Fruit fly (Drosophila melanogaster): ENCODE data around the gene S1P.

The S1P gene

dm6 chr3L:21645878-21646277 lies 28.7 kb upstream of the S1P start:
- TF ChIP-seq CG33017 (tag; optimal IDR thresholded peaks at IDR 0.05) (no peak), tj (GFP tag; optimal IDR thresholded peaks at IDR 0.05) (no peak), CG5204 (GFP tag; optimal IDR thresholded peaks at IDR 0.05) (no peak), kay (GFP tag; ENCODE audit: borderline replicate concordance) (no peak), Hr96 (GFP tag; optimal IDR thresholded peaks at IDR 0.05) (no peak), cic (GFP tag; optimal IDR thresholded peaks at IDR 0.05) (no peak), CG11617 (GFP tag; optimal IDR thresholded peaks at IDR 0.05) (no peak), Clk (GFP tag; optimal IDR thresholded peaks at IDR 0.05) (no peak)

- no peak for TF ChIP-seq CG12768 (GFP tag; optimal IDR thresholded peaks at IDR 0.05)
- TF ChIP-seq Hr96 (GFP tag; optimal IDR thresholded peaks at IDR 0.05) = no peak
- TF ChIP-seq Crg-1 (GFP tag; optimal IDR thresholded peaks at IDR 0.05) = no peak
- TF ChIP-seq CG11617 (GFP tag; optimal IDR thresholded peaks at IDR 0.05) = no peak
- no peak for TF ChIP-seq bab1 (GFP tag; optimal IDR thresholded peaks at IDR 0.05)
- TF ChIP-seq CG14711 (tag; optimal IDR thresholded peaks at IDR 0.05) = no peak
- no peak for TF ChIP-seq CG33017 (tag; optimal IDR thresholded peaks at IDR 0.05)
- TF ChIP-seq CG7045 (GFP tag; optimal IDR thresholded peaks at IDR 0.05) = no peak
- no peak for TF ChIP-seq Clk (GFP tag; optimal IDR thresholded peaks at IDR 0.05)
- no peak for TF ChIP-seq ovo (GFP tag; optimal IDR thresholded peaks at IDR 0.05)
- no peak for TF ChIP-seq cnc (optimal IDR thresholded peaks at IDR 0.05)
- TF ChIP-seq CG1620 (GFP tag; optimal IDR thresholded peaks at IDR 0.05) = no peak
- no peak for TF ChIP-seq CG7101 (tag; optimal IDR thresholded peaks at IDR 0.05)
- no peak for TF ChIP-seq tj (GFP tag; optimal IDR thresholded peaks at IDR 0.05)
- TF ChIP-seq Mnt (GFP tag; optimal IDR thresholded peaks at IDR 0.05) = no peak
- TF ChIP-seq cic (GFP tag; optimal IDR thresholded peaks at IDR 0.05) = no peak
- no peak for TF ChIP-seq toe (GFP tag; optimal IDR thresholded peaks at IDR 0.05)
- TF ChIP-seq CG5204 (GFP tag; optimal IDR thresholded peaks at IDR 0.05) = no peak
These were observed 27.4 kb upstream of the S1P start, which contains the start of gene CG43980 for dm6 chr3L:21644607-21645006. Gene CG43980, plus strand, starts transcription at chr3L:21644958.

- no peak for TF ChIP-seq CG7045 (GFP tag; optimal IDR thresholded peaks at IDR 0.05)
- no peak for TF ChIP-seq CG1620 (GFP tag; optimal IDR thresholded peaks at IDR 0.05)
- no peak for TF ChIP-seq cic (GFP tag; optimal IDR thresholded peaks at IDR 0.05)
- TF ChIP-seq CG14711 (tag; optimal IDR thresholded peaks at IDR 0.05) = no peak
- no peak for TF ChIP-seq CG11617 (GFP tag; optimal IDR thresholded peaks at IDR 0.05)
- TF ChIP-seq toe (GFP tag; optimal IDR thresholded peaks at IDR 0.05) = no peak
- TF ChIP-seq CG12768 (GFP tag; optimal IDR thresholded peaks at IDR 0.05) = no peak
- TF ChIP-seq kay (GFP tag; ENCODE audit: borderline replicate concordance) = no peak
- TF ChIP-seq bab1 (GFP tag; optimal IDR thresholded peaks at IDR 0.05) = no peak
These were observed 27.0 kb upstream of the S1P start for dm6 chr3L:21644176-21644575.

dm6 chr3L:21642908-21643572 lies 25.9 kb upstream of the S1P start:
- TF ChIP-seq Clk (GFP tag; optimal IDR thresholded peaks at IDR 0.05) (no peak), toe (GFP tag; optimal IDR thresholded peaks at IDR 0.05) (no peak), kay (GFP tag; ENCODE audit: borderline replicate concordance) (no peak), CG1620 (GFP tag; optimal IDR thresholded peaks at IDR 0.05) (no peak), CG12768 (GFP tag; optimal IDR thresholded peaks at IDR 0.05) (no peak), tj (GFP tag; optimal IDR thresholded peaks at IDR 0.05) (no peak), pad (GFP tag; optimal IDR thresholded peaks at IDR 0.05) (no peak)

dm6 chr3L:21640815-21641214 lies 23.6 kb upstream of the S1P start, which contains the start of gene Atox1:
Gene Atox1, plus strand, starts transcription at chr3L:21640995.
- TF ChIP-seq CG14711 (tag; optimal IDR thresholded peaks at IDR 0.05) (peak; percentile 17), toe (GFP tag; optimal IDR thresholded peaks at IDR 0.05) (peak; percentile 35), CG33017 (tag; optimal IDR thresholded peaks at IDR 0.05) (no peak), CG7045 (GFP tag; optimal IDR thresholded peaks at IDR 0.05) (peak; percentile 9), tj (GFP tag; optimal IDR thresholded peaks at IDR 0.05) (no peak), Hr96 (GFP tag; optimal IDR thresholded peaks at IDR 0.05) (no peak), pad (GFP tag; optimal IDR thresholded peaks at IDR 0.05) (peak; percentile 29), Crg-1 (GFP tag; optimal IDR thresholded peaks at IDR 0.05) (peak; percentile 10), CG11617 (GFP tag; optimal IDR thresholded peaks at IDR 0.05) (no peak), CG12768 (GFP tag; optimal IDR thresholded peaks at IDR 0.05) (peak; percentile 26), Clk (GFP tag; optimal IDR thresholded peaks at IDR 0.05) (no peak), cic (GFP tag; optimal IDR thresholded peaks at IDR 0.05) (peak; percentile 38), bab1 (GFP tag; optimal IDR thresholded peaks at IDR 0.05) (peak; percentile 75), Mnt (GFP tag; optimal IDR thresholded peaks at IDR 0.05) (no peak), CG1620 (GFP tag; optimal IDR thresholded peaks at IDR 0.05) (peak; percentile 33), CG7101 (tag; optimal IDR thresholded peaks at IDR 0.05) (peak; percentile 44)

- TF ChIP-seq Clk (GFP tag; optimal IDR thresholded peaks at IDR 0.05) (no peak), cnc (optimal IDR thresholded peaks at IDR 0.05) (no peak), Hr96 (GFP tag; optimal IDR thresholded peaks at IDR 0.05) (no peak), Mnt (GFP tag; optimal IDR thresholded peaks at IDR 0.05) (no peak), toe (GFP tag; optimal IDR thresholded peaks at IDR 0.05) (no peak), pad (GFP tag; optimal IDR thresholded peaks at IDR 0.05) (no peak), CG12768 (GFP tag; optimal IDR thresholded peaks at IDR 0.05) (no peak), CG33017 (tag; optimal IDR thresholded peaks at IDR 0.05) (no peak), bab1 (GFP tag; optimal IDR thresholded peaks at IDR 0.05) (no peak), tj (GFP tag; optimal IDR thresholded peaks at IDR 0.05) (no peak), ovo (GFP tag; optimal IDR thresholded peaks at IDR 0.05) (no peak), CG1620 (GFP tag; optimal IDR thresholded peaks at IDR 0.05) (no peak), CG14711 (tag; optimal IDR thresholded peaks at IDR 0.05) (no peak), CG11617 (GFP tag; optimal IDR thresholded peaks at IDR 0.05) (no peak), kay (GFP tag; ENCODE audit: borderline replicate concordance) (no peak), CG7045 (GFP tag; optimal IDR thresholded peaks at IDR 0.05) (no peak), Crg-1 (GFP tag; optimal IDR thresholded peaks at IDR 0.05) (no peak), CG5204 (GFP tag; optimal IDR thresholded peaks at IDR 0.05) (no peak), CG7101 (tag; optimal IDR thresholded peaks at IDR 0.05) (no peak)
These were observed 21.9 kb upstream of the S1P start, which contains the start of gene CG32445 for dm6 chr3L:21639059-21639458. Gene CG32445, plus strand, starts transcription at chr3L:21639359.

All from whole organism, adult.